Worm (Caenorhabditis elegans): Measurements from ENCODE around the gene W02F12.2.

- no peak for TF ChIP-seq ztf-11 (tag; optimal IDR thresholded peaks at IDR 0.05)
- no peak for TF ChIP-seq dmd-4 (tag; optimal IDR thresholded peaks at IDR 0.05)
These were observed 7.9 kb upstream of the W02F12.2 start for ce11 chrV:6705367-6705766.
